Worm (Caenorhabditis elegans): Measurements from ENCODE around the gene ceh-54.

The ceh-54 gene

ce11 chrX:6221097-6221496, 27.1 kb upstream of the ceh-54 start:
- TF ChIP-seq nhr-237 (tag; optimal IDR thresholded peaks at IDR 0.05) (no peak), ceh-82 (tag; optimal IDR thresholded peaks at IDR 0.05) (no peak), unc-55 (GFP tag; optimal IDR thresholded peaks at IDR 0.05) (no peak), nhr-10 (tag; optimal IDR thresholded peaks at IDR 0.05) (no peak), Y55F3AM.14 (GFP tag; optimal IDR thresholded peaks at IDR 0.05) (no peak), gmeb-1 (tag; optimal IDR thresholded peaks at IDR 0.05) (no peak)

DNA sequence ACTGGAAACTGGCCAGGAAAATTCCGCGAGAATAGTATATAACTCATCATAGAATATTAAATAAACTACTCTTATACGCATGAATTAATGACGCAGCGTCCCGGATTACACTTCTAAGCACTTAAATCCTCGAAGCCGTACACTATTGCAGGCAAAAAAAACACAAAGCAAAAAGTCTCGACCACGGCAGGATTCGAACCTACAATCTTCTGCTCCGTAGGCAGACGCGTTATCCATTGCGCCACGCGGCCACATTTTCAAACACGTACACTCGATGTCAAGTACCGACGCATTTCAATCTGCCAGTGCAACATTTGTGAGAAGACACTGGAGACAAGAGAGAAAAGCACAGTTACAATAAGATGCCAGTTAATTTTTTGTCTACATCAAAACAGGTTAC, 25.9 kb upstream of the ceh-54 start:
- TF ChIP-seq ceh-82 (tag; optimal IDR thresholded peaks at IDR 0.05): no peak
- no peak for TF ChIP-seq nhr-6 (tag; optimal IDR thresholded peaks at IDR 0.05)
- no peak for TF ChIP-seq alr-1 (tag; optimal IDR thresholded peaks at IDR 0.05)
- no peak for TF ChIP-seq ztf-11 (tag; optimal IDR thresholded peaks at IDR 0.05)
- TF ChIP-seq Y55F3AM.14 (GFP tag; optimal IDR thresholded peaks at IDR 0.05): peak; percentile 34
- no peak for TF ChIP-seq nhr-77 (tag; optimal IDR thresholded peaks at IDR 0.05)
- no peak for TF ChIP-seq peb-1 (tag; optimal IDR thresholded peaks at IDR 0.05)
- no peak for TF ChIP-seq nhr-25 (tag; optimal IDR thresholded peaks at IDR 0.05)
- no peak for TF ChIP-seq lin-39 (tag; optimal IDR thresholded peaks at IDR 0.05)
- peak; percentile 57 for TF ChIP-seq C34F6.9 (tag; optimal IDR thresholded peaks at IDR 0.05)
- TF ChIP-seq ceh-16 (tag; optimal IDR thresholded peaks at IDR 0.05): no peak
- peak; percentile 44 for TF ChIP-seq crh-2 (tag; optimal IDR thresholded peaks at IDR 0.05)
- TF ChIP-seq dmd-4 (tag; optimal IDR thresholded peaks at IDR 0.05): no peak
- peak in 1 of 2 experiments; percentile 21 for TF ChIP-seq lsy-2 (tag; optimal IDR thresholded peaks at IDR 0.05)
- no peak for TF ChIP-seq aly-2 (tag; optimal IDR thresholded peaks at IDR 0.05)
- TF ChIP-seq ama-1 (optimal IDR thresholded peaks at IDR 0.05): no peak
- peak; percentile 12 for TF ChIP-seq fos-1 (tag; optimal IDR thresholded peaks at IDR 0.05)
- TF ChIP-seq blmp-1 (tag; optimal IDR thresholded peaks at IDR 0.05; ENCODE audit: insufficient read depth): no peak
- TF ChIP-seq F13H6.1 (tag; optimal IDR thresholded peaks at IDR 0.05): peak; percentile 38
- TF ChIP-seq nhr-10 (tag; optimal IDR thresholded peaks at IDR 0.05): no peak
- no peak for TF ChIP-seq unc-62 (GFP tag; optimal IDR thresholded peaks at IDR 0.05)
- no peak for TF ChIP-seq skn-1 (tag; optimal IDR thresholded peaks at IDR 0.05)
- no peak for TF ChIP-seq nhr-11 (tag; optimal IDR thresholded peaks at IDR 0.05)
- TF ChIP-seq elt-3 (tag; optimal IDR thresholded peaks at IDR 0.05): no peak
- TF ChIP-seq egl-27 (tag; optimal IDR thresholded peaks at IDR 0.05): peak; percentile 53
- no peak for TF ChIP-seq elt-1 (tag; optimal IDR thresholded peaks at IDR 0.05)
- TF ChIP-seq sma-9 (GFP tag; optimal IDR thresholded peaks at IDR 0.05): peak; percentile 76
- no peak for TF ChIP-seq sma-9 (tag; optimal IDR thresholded peaks at IDR 0.05)
- peak; percentile 83 for TF ChIP-seq nhr-129 (tag; optimal IDR thresholded peaks at IDR 0.05)
- TF ChIP-seq mbf-1 (tag; optimal IDR thresholded peaks at IDR 0.05): no peak
- TF ChIP-seq unc-39 (tag; optimal IDR thresholded peaks at IDR 0.05): no peak
- TF ChIP-seq mab-5 (tag; optimal IDR thresholded peaks at IDR 0.05): peak; percentile 11
- no peak for TF ChIP-seq snpc-4 (tag; optimal IDR thresholded peaks at IDR 0.05)
- TF ChIP-seq nhr-23 (tag; optimal IDR thresholded peaks at IDR 0.05): no peak
- no peak for TF ChIP-seq zag-1 (tag; optimal IDR thresholded peaks at IDR 0.05)
- TF ChIP-seq lin-11 (tag; optimal IDR thresholded peaks at IDR 0.05): no peak
- TF ChIP-seq gmeb-1 (tag; optimal IDR thresholded peaks at IDR 0.05): no peak
- peak; percentile 35 for TF ChIP-seq sma-3 (GFP tag; optimal IDR thresholded peaks at IDR 0.05)
- no peak for TF ChIP-seq ztf-1 (GFP tag; conservative IDR thresholded peaks at IDR 0.05)
- TF ChIP-seq lin-13 (GFP tag; optimal IDR thresholded peaks at IDR 0.05): peak; percentile 43
- no peak for TF ChIP-seq R02D3.7 (tag; optimal IDR thresholded peaks at IDR 0.05)
- peak; percentile 38 for TF ChIP-seq unc-55 (GFP tag; optimal IDR thresholded peaks at IDR 0.05)
- TF ChIP-seq nhr-12 (tag; optimal IDR thresholded peaks at IDR 0.05): no peak
- no peak for TF ChIP-seq ztf-4 (tag; optimal IDR thresholded peaks at IDR 0.05)
- TF ChIP-seq ZK546.5 (tag; optimal IDR thresholded peaks at IDR 0.05): no peak
- TF ChIP-seq sem-4 (tag; optimal IDR thresholded peaks at IDR 0.05): peak; percentile 20
- peak; percentile 27 for TF ChIP-seq nhr-21 (tag; optimal IDR thresholded peaks at IDR 0.05)
- no peak for TF ChIP-seq nhr-237 (tag; optimal IDR thresholded peaks at IDR 0.05)
- no peak for TF ChIP-seq mdl-1 (tag; optimal IDR thresholded peaks at IDR 0.05)

All from whole organism, L2 larva.